Fruit fly (Drosophila melanogaster): ENCODE results near the gene wts.
A peak's percentile ranks its signal among the peaks of the same experiment; 100 is the strongest.

The wts gene

dm6 chr3R:30797323-30797911 lies 9.0 kb downstream of the wts start (continued):
- no peak for TF ChIP-seq ac (GFP tag; optimal IDR thresholded peaks at IDR 0.05)
- peak; percentile 56 for TF ChIP-seq Blimp-1 (GFP tag; optimal IDR thresholded peaks at IDR 0.05)

dm6 chr3R:30796715-30797114 lies 9.7 kb downstream of the wts start:
- peak; percentile 4 for TF ChIP-seq CG31365 (tag; optimal IDR thresholded peaks at IDR 0.05)
- no peak for TF ChIP-seq prd (optimal IDR thresholded peaks at IDR 0.05)
- peak; percentile 86 for TF ChIP-seq prd (GFP tag; IDR thresholded peaks at IDR 0.05)
- peak; percentile 51 for TF ChIP-seq az2 (GFP tag; optimal IDR thresholded peaks at IDR 0.05)
- TF ChIP-seq da (GFP tag; optimal IDR thresholded peaks at IDR 0.05): no peak
- TF ChIP-seq slbo (GFP tag; IDR thresholded peaks at IDR 0.05): peak; percentile 91
- TF ChIP-seq CG15696 (tag; optimal IDR thresholded peaks at IDR 0.05): peak; percentile 17
- TF ChIP-seq CG32767 (GFP tag; IDR thresholded peaks at IDR 0.05): peak; percentile 59; the same call in 1 of the 2 replicates
- TF ChIP-seq CG11504 (tag; optimal IDR thresholded peaks at IDR 0.05): peak; percentile 45
- TF ChIP-seq CG11085 (GFP tag; IDR thresholded peaks at IDR 0.05): peak; percentile 64
- TF ChIP-seq tna (GFP tag; IDR thresholded peaks at IDR 0.05; ENCODE audit: partially characterized antibody): no peak
- peak; percentile 32 for TF ChIP-seq CG4820 (GFP tag; optimal IDR thresholded peaks at IDR 0.05)
- peak; percentile 49 for TF ChIP-seq CG10979 (tag; optimal IDR thresholded peaks at IDR 0.05)
- no peak for TF ChIP-seq CG14860 (GFP tag; IDR thresholded peaks at IDR 0.05; ENCODE audit: partially characterized antibody)
- peak; percentile 89 for TF ChIP-seq CG12769 (tag; optimal IDR thresholded peaks at IDR 0.05)
- peak; percentile 10 for TF ChIP-seq CG10147 (GFP tag; optimal IDR thresholded peaks at IDR 0.05)
- peak; percentile 80 for TF ChIP-seq Optix (GFP tag; IDR thresholded peaks at IDR 0.05)
- peak; percentile 45 for TF ChIP-seq ssp (GFP tag; IDR thresholded peaks at IDR 0.05)
- TF ChIP-seq Rx (GFP tag; IDR thresholded peaks at IDR 0.05): peak; percentile 37; the same call in 1 of the 2 replicates
- TF ChIP-seq tx (GFP tag; optimal IDR thresholded peaks at IDR 0.05): peak; percentile 23
- peak; percentile 24 for TF ChIP-seq CG12744 (GFP tag; optimal IDR thresholded peaks at IDR 0.05)
- TF ChIP-seq HLH54F (GFP tag; optimal IDR thresholded peaks at IDR 0.05): peak; percentile 63
- peak; percentile 12 for TF ChIP-seq Nf-YB (GFP tag; optimal IDR thresholded peaks at IDR 0.05)
- peak; percentile 40 for TF ChIP-seq wor (GFP tag; IDR thresholded peaks at IDR 0.05)
- peak; percentile 27; the same call in 1 of the 2 replicates for TF ChIP-seq Dref (GFP tag; IDR thresholded peaks at IDR 0.05)
- TF ChIP-seq toy (GFP tag; IDR thresholded peaks at IDR 0.05): peak; percentile 62; the same call in 1 of the 2 replicates
- TF ChIP-seq CG8281 (tag; optimal IDR thresholded peaks at IDR 0.05): peak; percentile 6
- peak; percentile 31 for TF ChIP-seq CG12236 (GFP tag; optimal IDR thresholded peaks at IDR 0.05)
- TF ChIP-seq CG12104 (GFP tag; optimal IDR thresholded peaks at IDR 0.05): no peak
- TF ChIP-seq CG9932 (GFP tag; IDR thresholded peaks at IDR 0.05): peak; percentile 91
- peak; percentile 57 for TF ChIP-seq Oli (tag; optimal IDR thresholded peaks at IDR 0.05)
- TF ChIP-seq ase (GFP tag; IDR thresholded peaks at IDR 0.05): peak; percentile 68; the same call in 2 of the 3 replicates
- peak; percentile 39 for TF ChIP-seq CG2202 (tag; optimal IDR thresholded peaks at IDR 0.05)
- peak; percentile 52 for TF ChIP-seq gt (GFP tag; IDR thresholded peaks at IDR 0.05)
- TF ChIP-seq YL-1 (GFP tag; optimal IDR thresholded peaks at IDR 0.05): no peak
- TF ChIP-seq gsb-n (tag; optimal IDR thresholded peaks at IDR 0.05): no peak
- no peak for TF ChIP-seq cad (GFP tag; optimal IDR thresholded peaks at IDR 0.05)
- peak; percentile 99 for TF ChIP-seq CG8388 (GFP tag; optimal IDR thresholded peaks at IDR 0.05)
- peak; percentile 49 for TF ChIP-seq CG16815 (GFP tag; optimal IDR thresholded peaks at IDR 0.05)
- TF ChIP-seq CG5953 (GFP tag; IDR thresholded peaks at IDR 0.05): no peak; the same call in 1 of the 2 replicates
- no peak for TF ChIP-seq Vsx1 (GFP tag; optimal IDR thresholded peaks at IDR 0.05)
- peak; percentile 29 for TF ChIP-seq Blimp-1 (GFP tag; optimal IDR thresholded peaks at IDR 0.05)
- peak; percentile 71; the same call in 2 of the 3 replicates for TF ChIP-seq ken (GFP tag; IDR thresholded peaks at IDR 0.05)
- peak; percentile 6 for TF ChIP-seq CG10654 (GFP tag; optimal IDR thresholded peaks at IDR 0.05)
- peak; percentile 57 for TF ChIP-seq unpg (GFP tag; optimal IDR thresholded peaks at IDR 0.05)
- TF ChIP-seq CG12071 (GFP tag; optimal IDR thresholded peaks at IDR 0.05): peak; percentile 49
- TF ChIP-seq Pdp1 (GFP tag; optimal IDR thresholded peaks at IDR 0.05): peak; percentile 38 to 50

All from whole organism, embryonic.